Fruit fly (Drosophila melanogaster) whole organism, adult: ENCODE data around the gene Ube4B.
A peak's percentile ranks its signal among the peaks of the same experiment; 100 is the strongest.

Experiments
- CG11617 ChIP-seq: fragments of 200-800 bp; sonication (Bioruptor generic); optimal IDR thresholded peaks from 2 replicates; lab custom pipeline; 2017; ENCODE audit warnings: mild to moderate bottlenecking, missing biosample characterization, missing genetic modification reagents, missing genetic modification characterization
- CG12768 ChIP-seq: fragments of 200-800 bp; sonication (Bioruptor generic); optimal IDR thresholded peaks from 2 replicates; lab custom pipeline; 2017; ENCODE audit warnings: missing biosample characterization, missing genetic modification characterization, mild to moderate bottlenecking, moderate library complexity, missing genetic modification reagents
- CG14711 ChIP-seq: fragments of 200-800 bp; sonication (Bioruptor generic); optimal IDR thresholded peaks from 2 replicates; lab custom pipeline; 2018; ENCODE audit warnings: missing biosample characterization, mild to moderate bottlenecking, missing genetic modification characterization, moderate library complexity
- CG1620 ChIP-seq: fragments of 200-800 bp; sonication (Bioruptor generic); optimal IDR thresholded peaks from 2 replicates; lab custom pipeline; 2016; ENCODE audit warnings: missing biosample characterization, missing genetic modification characterization
- CG33017 ChIP-seq: fragments of 200-800 bp; sonication (Bioruptor generic); optimal IDR thresholded peaks from 2 replicates; lab custom pipeline; 2018; ENCODE audit warnings: missing biosample characterization, mild to moderate bottlenecking, missing genetic modification characterization, moderate library complexity
- CG5204 ChIP-seq: fragments of 200-800 bp; sonication (Bioruptor generic); optimal IDR thresholded peaks from 2 replicates; lab custom pipeline; 2016; ENCODE audit warnings: missing biosample characterization, missing genetic modification characterization
- CG7045 ChIP-seq: fragments of 200-800 bp; sonication (Bioruptor generic); optimal IDR thresholded peaks from 2 replicates; lab custom pipeline; 2017; ENCODE audit warnings: missing biosample characterization, mild to moderate bottlenecking, missing genetic modification characterization
- CG7101 ChIP-seq: fragments of 200-800 bp; sonication (Bioruptor generic); optimal IDR thresholded peaks from 2 replicates; lab custom pipeline; 2018; ENCODE audit warnings: missing biosample characterization, mild to moderate bottlenecking, missing genetic modification characterization, moderate library complexity
- Clk ChIP-seq: fragments of 200-800 bp; sonication (Bioruptor generic); optimal IDR thresholded peaks from 2 replicates; lab custom pipeline; 2017; ENCODE audit warnings: missing biosample characterization, missing genetic modification characterization
- Crg-1 ChIP-seq: fragments of 200-800 bp; sonication (Bioruptor generic); optimal IDR thresholded peaks from 2 replicates; lab custom pipeline; 2016; ENCODE audit warnings: missing biosample characterization, missing genetic modification characterization
- Hr96 ChIP-seq: fragments of 200-800 bp; sonication (Bioruptor generic); optimal IDR thresholded peaks from 2 replicates; lab custom pipeline; 2016; ENCODE audit warnings: missing biosample characterization, missing genetic modification characterization
- Mnt ChIP-seq: fragments of 200-800 bp; sonication (Bioruptor generic); optimal IDR thresholded peaks from 2 replicates; lab custom pipeline; 2016; ENCODE audit warnings: missing biosample characterization, mild to moderate bottlenecking, missing genetic modification characterization
- bab1 ChIP-seq: fragments of 200-800 bp; sonication (Bioruptor generic); optimal IDR thresholded peaks from 3 replicates; lab custom pipeline; 2019; ENCODE audit warnings: missing biosample characterization, mild to moderate bottlenecking, missing genetic modification characterization, moderate library complexity
- cic ChIP-seq: fragments of 200-800 bp; sonication (Bioruptor generic); optimal IDR thresholded peaks from 2 replicates; lab custom pipeline; 2017; ENCODE audit warnings: missing biosample characterization, mild to moderate bottlenecking, missing genetic modification characterization, moderate library complexity
- cnc ChIP-seq, 2 experiments: fragments of >200 bp; optimal IDR thresholded peaks; 2 replicates each; lab custom pipeline; 2017
- kay ChIP-seq: fragments of 200-800 bp; sonication (Bioruptor generic); peaks from one replicate; lab custom pipeline; 2016; ENCODE audit warnings: missing biosample characterization, missing genetic modification characterization, borderline replicate concordance
- ovo ChIP-seq: fragments of 200-800 bp; sonication (Bioruptor generic); optimal IDR thresholded peaks from 2 replicates; lab custom pipeline; 2016; ENCODE audit warnings: missing biosample characterization, missing genetic modification characterization
- pad ChIP-seq: fragments of 200-800 bp; sonication (Bioruptor generic); optimal IDR thresholded peaks from 3 replicates; lab custom pipeline; 2017; ENCODE audit warnings: missing biosample characterization, missing genetic modification characterization, mild to moderate bottlenecking, moderate library complexity, missing genetic modification reagents
- tj ChIP-seq: fragments of 200-800 bp; sonication (Bioruptor generic); optimal IDR thresholded peaks from 3 replicates; lab custom pipeline; 2017; ENCODE audit warnings: missing biosample characterization, mild to moderate bottlenecking, missing genetic modification characterization, moderate library complexity
- toe ChIP-seq: fragments of 200-800 bp; sonication (Bioruptor generic); optimal IDR thresholded peaks from 2 replicates; lab custom pipeline; 2016; ENCODE audit warnings: missing biosample characterization, missing genetic modification characterization

Gene Ube4B

DNA sequence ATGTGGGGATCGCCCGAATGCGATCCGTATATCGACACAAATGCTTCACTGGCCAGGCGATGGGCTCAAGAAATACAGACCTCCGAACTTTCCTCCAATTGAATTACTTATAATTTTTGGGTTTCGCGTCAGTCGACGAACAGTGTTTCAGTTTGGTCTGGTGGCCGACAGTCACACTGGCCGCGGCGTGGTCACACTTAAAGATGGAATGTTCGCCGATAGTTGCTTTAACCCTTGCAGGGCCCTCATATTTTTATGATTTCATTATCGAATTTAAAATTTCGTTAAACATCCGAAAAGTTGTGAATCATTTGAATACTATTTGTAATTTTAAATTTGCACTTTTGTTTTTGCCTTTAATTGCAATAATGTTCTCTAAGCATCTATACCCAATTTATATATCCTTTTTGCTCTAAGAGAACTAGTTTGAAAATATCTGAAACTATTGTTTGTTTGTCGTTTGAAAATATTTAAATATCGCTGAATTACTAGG, at the start of gene Ube4B:
Gene Ube4B, minus strand, starts transcription at position 443 of the 493 bp plus-strand sequence.
- TF ChIP-seq pad (GFP tag; lab: Kevin White, UChicago), result peak; percentile 32
- TF ChIP-seq Clk (GFP tag; lab: Kevin White, UChicago), result peak; percentile 21
- TF ChIP-seq kay (GFP tag; lab: Kevin White, UChicago), result no peak
- TF ChIP-seq Mnt (GFP tag; lab: Kevin White, UChicago), result peak; percentile 61
- TF ChIP-seq CG7101 (tag; lab: Kevin White, UChicago), result peak; percentile 70
- peak; percentile 43 for TF ChIP-seq CG11617 (GFP tag; lab: Kevin White, UChicago)
- TF ChIP-seq cic (GFP tag; lab: Kevin White, UChicago), result peak; percentile 24
- peak; percentile 18 for TF ChIP-seq CG14711
- peak; percentile 59 for TF ChIP-seq CG1620 (GFP tag; lab: Kevin White, UChicago)
- no peak for TF ChIP-seq ovo (GFP tag; lab: Kevin White, UChicago)
- no peak for TF ChIP-seq tj
- TF ChIP-seq Hr96, result no peak
- TF ChIP-seq CG5204 (GFP tag; lab: Kevin White, UChicago), result no peak
- TF ChIP-seq cnc (optimal IDR thresholded peaks at IDR 0.05; lab: Kevin White, UChicago), result no peak
- TF ChIP-seq CG33017 (tag; lab: Kevin White, UChicago), result peak; percentile 31
- TF ChIP-seq Crg-1 (GFP tag; lab: Kevin White, UChicago), result peak; percentile 27
- TF ChIP-seq bab1 (GFP tag; lab: Kevin White, UChicago), result peak; percentile 59
- TF ChIP-seq CG12768 (GFP tag; lab: Kevin White, UChicago), result peak; percentile 51
- peak; percentile 17 for TF ChIP-seq CG7045 (GFP tag; lab: Kevin White, UChicago)

DNA sequence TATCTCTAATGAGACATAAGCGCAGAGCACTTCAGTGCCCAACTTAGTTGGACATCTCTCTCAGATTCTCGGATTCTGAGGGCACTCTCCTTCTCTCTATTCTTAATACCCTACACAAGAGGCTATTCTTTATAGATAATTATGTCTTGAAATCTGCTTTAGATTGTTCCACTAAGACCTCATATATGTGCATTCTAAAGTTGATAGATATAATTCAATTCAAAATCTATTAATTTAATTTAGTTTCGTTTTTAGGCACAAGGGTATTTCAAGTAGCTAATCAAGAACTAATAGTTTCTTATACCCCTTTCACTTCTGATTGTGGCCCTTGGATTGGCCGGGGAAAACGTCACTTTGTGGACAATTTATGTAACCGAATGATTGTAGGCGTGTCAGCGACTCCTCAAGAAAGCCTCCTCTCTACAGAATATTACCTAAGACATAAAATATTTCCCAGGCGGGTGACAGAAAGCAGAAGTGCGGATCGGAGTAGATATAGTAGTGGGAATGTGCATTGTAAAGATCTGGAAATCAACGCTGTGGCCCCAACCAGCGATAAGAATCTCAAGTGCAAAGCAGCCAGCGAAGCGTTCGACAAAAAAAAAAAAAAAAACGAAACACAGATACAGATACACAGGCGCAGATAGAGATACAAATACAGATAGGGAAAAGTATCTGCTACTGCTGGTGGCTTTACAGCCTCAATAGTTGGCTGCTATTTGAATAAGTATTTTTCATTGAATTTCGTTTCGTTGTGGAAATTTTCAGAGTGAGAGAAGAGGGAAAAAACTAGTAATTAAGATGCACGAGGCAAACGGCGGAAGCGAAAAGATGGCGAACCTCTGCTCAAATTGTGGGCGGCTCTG, 49.5 kb upstream of the Ube4B start:
- TF ChIP-seq CG1620 (GFP tag; lab: Kevin White, UChicago), result no peak
- TF ChIP-seq CG14711, result no peak
- TF ChIP-seq Mnt (GFP tag; lab: Kevin White, UChicago), result no peak
- TF ChIP-seq toe (GFP tag; lab: Kevin White, UChicago), result no peak
- TF ChIP-seq ovo (GFP tag; lab: Kevin White, UChicago), result no peak
- TF ChIP-seq pad (GFP tag; lab: Kevin White, UChicago), result no peak
- no peak for TF ChIP-seq CG7045 (GFP tag; lab: Kevin White, UChicago)
- peak; percentile 68 for TF ChIP-seq cic (GFP tag; lab: Kevin White, UChicago)
- TF ChIP-seq kay (GFP tag; lab: Kevin White, UChicago), result peak; percentile 77

DNA sequence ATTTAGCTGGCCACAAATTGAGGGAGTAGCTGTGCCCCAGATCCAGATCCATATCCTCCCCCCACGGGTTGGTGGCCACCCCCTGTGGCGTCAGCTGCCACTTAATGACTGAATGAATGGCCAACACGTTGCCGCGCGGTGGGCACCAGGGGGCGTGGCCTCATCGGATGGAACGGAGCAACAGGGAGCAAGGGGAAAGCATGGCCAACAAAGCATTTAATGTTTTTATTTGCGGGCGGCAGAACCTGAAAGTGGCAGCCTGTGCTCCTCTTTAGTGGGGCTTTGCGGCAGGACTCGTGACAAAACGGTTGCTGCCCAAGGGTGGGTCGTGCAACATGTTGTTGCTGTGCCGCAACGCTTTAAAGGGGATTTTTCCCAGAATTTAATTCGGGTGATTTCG, 46.7 kb upstream of the Ube4B start:
- TF ChIP-seq Clk (GFP tag; lab: Kevin White, UChicago), result no peak

DNA sequence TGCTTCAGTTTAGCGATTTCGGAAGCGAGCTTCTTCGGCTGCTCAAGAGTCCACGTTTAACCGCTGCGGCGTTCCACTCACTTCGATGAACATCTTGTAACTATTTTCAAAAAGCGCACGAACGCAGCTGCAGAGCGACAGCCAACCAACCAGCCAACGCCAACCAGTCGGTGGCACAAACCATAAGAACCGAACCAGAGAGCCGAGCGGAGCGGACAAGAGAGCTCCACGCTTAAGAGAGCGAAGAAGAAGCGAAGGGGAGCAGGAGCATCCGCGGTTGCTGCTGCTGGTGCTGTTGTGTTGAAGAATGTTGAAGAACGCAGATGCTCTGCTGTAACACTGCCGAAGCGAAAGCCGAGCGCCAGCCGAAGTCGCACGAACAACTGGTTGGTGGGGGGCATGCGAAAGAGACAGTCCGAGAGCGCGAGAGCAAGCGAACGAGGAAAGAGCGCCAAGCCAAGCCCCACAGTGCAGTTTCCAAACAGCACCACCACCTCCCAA, 40.9 kb upstream of the Ube4B start, which contains the start of gene CG9932:
Gene CG9932, minus strand, starts transcription at position 104 of the 501 bp plus-strand sequence.
- peak; percentile 68 for TF ChIP-seq pad (GFP tag; lab: Kevin White, UChicago)
- peak; percentile 70 for TF ChIP-seq CG12768 (GFP tag; lab: Kevin White, UChicago)
- peak; percentile 82 for TF ChIP-seq cic (GFP tag; lab: Kevin White, UChicago)
- peak; percentile 44 for TF ChIP-seq CG11617 (GFP tag; lab: Kevin White, UChicago)
- TF ChIP-seq bab1 (GFP tag; lab: Kevin White, UChicago), result peak; percentile 49
- no peak for TF ChIP-seq Crg-1 (GFP tag; lab: Kevin White, UChicago)
- TF ChIP-seq CG1620 (GFP tag; lab: Kevin White, UChicago), result no peak
- TF ChIP-seq CG7101 (tag; lab: Kevin White, UChicago), result peak; percentile 43
- TF ChIP-seq CG33017 (tag; lab: Kevin White, UChicago), result peak; percentile 64
- TF ChIP-seq Clk (GFP tag; lab: Kevin White, UChicago), result peak; percentile 32
- TF ChIP-seq tj, result peak; percentile 39
- TF ChIP-seq cnc (optimal IDR thresholded peaks at IDR 0.05; lab: Kevin White, UChicago), result no peak
- no peak for TF ChIP-seq ovo (GFP tag; lab: Kevin White, UChicago)
- no peak for TF ChIP-seq CG14711
- peak; percentile 3 for TF ChIP-seq Hr96
- no peak for TF ChIP-seq kay (GFP tag; lab: Kevin White, UChicago)
- peak; percentile 44 for TF ChIP-seq Mnt (GFP tag; lab: Kevin White, UChicago)
- no peak for TF ChIP-seq toe (GFP tag; lab: Kevin White, UChicago)
- TF ChIP-seq CG7045 (GFP tag; lab: Kevin White, UChicago), result peak; percentile 33
- TF ChIP-seq CG5204 (GFP tag; lab: Kevin White, UChicago), result no peak

DNA sequence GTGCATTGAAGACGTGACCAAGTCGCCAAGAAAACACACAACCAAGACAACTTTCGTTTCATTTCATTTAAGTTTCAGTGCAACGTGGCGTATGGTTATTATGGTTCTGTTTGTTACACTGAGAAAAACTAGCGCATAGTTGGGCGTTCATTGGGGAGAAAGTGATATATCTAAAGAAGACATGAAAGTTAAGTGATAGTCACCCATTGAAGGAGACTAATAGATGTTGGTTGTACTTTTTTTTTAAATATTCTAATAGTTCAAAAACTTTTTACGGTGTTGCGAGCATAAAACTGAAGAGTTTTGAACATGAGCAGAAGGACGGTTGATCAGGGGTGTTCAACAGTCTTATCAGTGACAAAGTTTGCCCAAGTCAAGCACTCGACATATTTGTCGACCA, 36.8 kb upstream of the Ube4B start:
- peak; percentile 1 for TF ChIP-seq CG7101 (tag; lab: Kevin White, UChicago)
- peak; percentile 20 for TF ChIP-seq CG11617 (GFP tag; lab: Kevin White, UChicago)
- TF ChIP-seq pad (GFP tag; lab: Kevin White, UChicago), result no peak
- TF ChIP-seq kay (GFP tag; lab: Kevin White, UChicago), result peak; percentile 22

DNA sequence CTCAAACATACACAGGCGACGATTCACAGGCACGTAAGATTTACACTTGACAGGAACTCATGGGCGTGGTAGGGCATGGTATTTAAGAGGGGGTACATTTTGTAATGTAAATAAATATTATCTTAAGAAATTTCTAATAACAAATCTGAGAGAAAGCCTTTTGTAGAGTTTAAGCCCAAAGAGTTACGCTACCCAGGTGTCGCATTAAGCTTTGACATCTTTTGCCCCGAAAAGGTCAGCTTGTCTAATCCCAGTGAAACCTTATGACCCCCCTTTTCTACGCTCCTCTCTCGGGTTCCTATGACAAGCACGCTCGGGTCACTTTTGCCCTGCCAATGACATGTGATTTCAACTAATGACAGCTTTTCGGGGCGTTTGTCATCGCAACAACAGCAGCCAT, 29.9 kb upstream of the Ube4B start:
- TF ChIP-seq Clk (GFP tag; lab: Kevin White, UChicago), result peak; percentile 14
- TF ChIP-seq kay (GFP tag; lab: Kevin White, UChicago), result peak; percentile 67
- TF ChIP-seq CG7045 (GFP tag; lab: Kevin White, UChicago), result peak; percentile 14
- TF ChIP-seq CG11617 (GFP tag; lab: Kevin White, UChicago), result no peak
